Fruit fly (Drosophila melanogaster): Measurements from ENCODE around the gene Hsdl2.

Hsdl2 gene

DNA sequence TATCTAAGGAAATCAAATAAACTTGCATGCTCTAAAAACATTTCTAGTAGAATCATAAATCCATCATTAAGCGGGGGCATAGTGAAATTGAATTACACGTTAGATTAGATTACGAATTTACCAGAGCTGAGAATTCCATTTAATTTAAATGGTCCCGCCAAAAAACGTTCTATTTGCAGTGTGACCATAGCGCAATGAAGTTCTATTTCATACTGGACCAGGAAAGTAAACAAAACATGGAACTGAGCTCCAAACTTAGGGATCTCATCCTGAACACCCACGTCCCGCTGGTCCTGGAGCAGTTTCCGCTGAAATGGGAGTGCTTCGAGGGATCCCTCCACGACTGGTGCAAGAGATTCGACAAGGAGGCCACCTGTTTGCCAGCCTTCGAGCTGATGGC is 17.7 kb downstream of the Hsdl2 start, which contains the start of gene HSPBAP1:
TSS of gene HSPBAP1 (plus strand) at position 217 of the 400 bp plus-strand sequence.
- TF ChIP-seq CG8478 (optimal IDR thresholded peaks at IDR 0.05) = no peak
- TF ChIP-seq pan (optimal IDR thresholded peaks at IDR 0.05) = no peak

DNA sequence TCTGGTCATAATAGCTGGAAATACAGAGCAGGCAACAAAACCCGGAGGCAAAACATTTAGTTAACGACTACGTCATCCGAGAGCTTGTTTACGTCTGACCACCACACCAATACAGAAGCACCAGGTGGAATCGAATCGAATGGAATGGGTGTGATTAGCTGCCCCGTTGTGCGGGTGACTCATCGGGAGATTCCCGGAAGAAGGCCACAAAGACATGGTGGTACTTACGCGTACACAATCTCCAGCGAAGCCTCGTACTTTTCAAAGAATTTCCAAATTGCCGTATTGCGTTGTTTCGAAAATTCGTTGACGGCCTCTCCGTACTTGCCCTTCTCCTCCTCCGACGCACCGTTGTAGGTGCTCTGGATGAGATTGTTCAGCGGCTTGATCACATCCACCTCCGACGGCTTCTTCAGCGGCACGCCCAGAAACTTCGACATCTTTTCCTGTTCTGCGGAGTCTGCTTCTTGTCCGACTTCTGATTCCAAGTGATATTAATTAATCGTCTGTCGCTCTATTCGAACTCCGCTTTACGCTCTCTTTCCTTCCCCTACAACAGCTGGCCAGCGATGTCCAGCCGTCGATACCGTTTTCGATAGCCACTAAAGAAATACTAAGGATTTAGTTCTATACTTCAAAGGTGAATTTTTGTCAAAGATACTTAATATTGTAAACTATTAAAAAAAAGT is 22.4 kb downstream of the Hsdl2 start, which contains the start of gene ALiX:
TSS of gene ALiX (minus strand) at position 571 of the 689 bp plus-strand sequence.
- TF ChIP-seq CG8478 (optimal IDR thresholded peaks at IDR 0.05) (no peak), usp (GFP tag; optimal IDR thresholded peaks at IDR 0.05) (no peak), Dll (optimal IDR thresholded peaks at IDR 0.05) (no peak), pan (optimal IDR thresholded peaks at IDR 0.05) (no peak)

DNA sequence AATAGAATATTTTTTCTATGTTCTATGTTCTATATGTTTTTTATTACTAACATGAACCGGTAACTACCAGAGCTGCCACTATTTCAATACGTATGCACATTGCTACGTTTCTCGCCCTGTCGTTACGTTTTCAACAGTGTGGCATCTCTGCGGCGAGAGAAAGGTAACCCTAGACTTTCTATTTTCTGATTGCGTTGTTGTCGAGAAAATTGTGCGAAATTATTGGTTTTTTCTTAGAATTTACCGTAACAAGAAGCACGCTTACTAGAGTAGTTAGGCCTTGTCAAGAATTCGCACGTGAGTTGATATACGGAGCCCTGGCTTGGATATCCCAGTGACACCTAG is 22.9 kb downstream of the Hsdl2 start, which contains the start of gene btz:
TSS of gene btz (plus strand) at position 133 of the 345 bp plus-strand sequence.
- no peak for TF ChIP-seq psq (optimal IDR thresholded peaks at IDR 0.05)
- TF ChIP-seq Dll (optimal IDR thresholded peaks at IDR 0.05) = no peak
- TF ChIP-seq EcR (GFP tag; optimal IDR thresholded peaks at IDR 0.05) = no peak
- TF ChIP-seq usp (GFP tag; optimal IDR thresholded peaks at IDR 0.05) = no peak
- TF ChIP-seq CG8478 (optimal IDR thresholded peaks at IDR 0.05) = no peak
- TF ChIP-seq pan (optimal IDR thresholded peaks at IDR 0.05) = no peak

DNA sequence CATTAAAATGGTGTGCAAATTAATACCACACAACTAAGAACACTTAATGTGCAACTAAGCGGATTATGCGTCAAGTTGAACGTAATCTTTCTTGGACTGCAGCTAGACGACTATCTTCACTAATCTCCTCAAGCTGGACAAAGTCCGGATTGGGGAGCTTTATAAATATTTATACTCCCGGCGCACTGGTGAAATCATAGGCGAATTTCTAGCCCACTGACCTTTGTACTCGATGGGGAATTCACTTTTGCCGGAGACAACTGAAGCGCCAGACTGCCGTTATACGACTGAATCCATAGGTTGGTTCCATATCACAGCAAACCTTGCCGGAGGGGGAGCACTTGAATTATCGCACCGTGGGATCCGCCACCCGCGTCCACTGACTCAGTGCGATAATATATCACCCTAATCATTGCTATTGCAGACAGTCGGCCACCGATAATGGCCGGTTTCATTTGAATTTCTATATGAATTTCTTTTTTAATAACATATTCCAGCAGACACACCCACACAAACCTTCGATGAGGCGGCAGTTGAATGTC is 28.8 kb downstream of the Hsdl2 start:
- TF ChIP-seq EcR (GFP tag; optimal IDR thresholded peaks at IDR 0.05) = no peak
- no peak for TF ChIP-seq psq (optimal IDR thresholded peaks at IDR 0.05)
- TF ChIP-seq pan (optimal IDR thresholded peaks at IDR 0.05) = no peak
- TF ChIP-seq Dll (optimal IDR thresholded peaks at IDR 0.05) = no peak

DNA sequence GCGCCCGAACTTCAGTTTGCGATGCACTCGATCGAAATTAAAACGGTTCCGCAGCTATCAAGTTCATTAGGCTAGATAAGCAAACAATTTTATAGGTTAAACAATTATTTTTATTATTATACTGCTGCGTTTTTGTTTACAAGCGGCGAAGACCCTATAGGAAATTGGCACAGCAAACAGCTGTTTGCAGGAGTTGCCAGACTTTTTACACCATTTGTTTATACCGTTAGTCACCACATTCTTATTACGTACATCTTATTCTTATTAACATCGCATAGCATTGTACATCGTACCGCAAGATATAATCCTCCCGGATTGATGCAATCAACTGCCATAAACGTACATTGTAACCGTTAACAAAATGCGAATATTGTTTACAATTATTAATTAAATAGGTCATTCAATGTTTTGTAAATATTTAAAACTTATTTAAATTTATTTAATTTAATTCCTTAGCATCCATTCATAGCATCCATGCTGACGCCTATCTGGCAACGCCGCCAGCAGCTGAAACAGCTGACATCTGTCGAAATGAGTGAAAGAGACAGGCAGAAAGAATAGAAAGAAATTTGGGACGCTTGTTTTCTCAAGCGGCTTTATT is 29.4 kb downstream of the Hsdl2 start, which contains the start of the genes CROT and CG12877:
TSS of gene CROT (minus strand) at position 171 of the 601 bp plus-strand sequence.
TSS of gene CG12877 (plus strand) at position 520 of the 601 bp plus-strand sequence.
- TF ChIP-seq Dll (optimal IDR thresholded peaks at IDR 0.05) (no peak), CG8478 (optimal IDR thresholded peaks at IDR 0.05) (no peak), EcR (GFP tag; optimal IDR thresholded peaks at IDR 0.05) (no peak), psq (optimal IDR thresholded peaks at IDR 0.05) (no peak), usp (GFP tag; optimal IDR thresholded peaks at IDR 0.05) (no peak), pan (optimal IDR thresholded peaks at IDR 0.05) (no peak)

All from whole organism.